Worm (Caenorhabditis elegans): Measurements from ENCODE around the gene C50E3.9.

DNA sequence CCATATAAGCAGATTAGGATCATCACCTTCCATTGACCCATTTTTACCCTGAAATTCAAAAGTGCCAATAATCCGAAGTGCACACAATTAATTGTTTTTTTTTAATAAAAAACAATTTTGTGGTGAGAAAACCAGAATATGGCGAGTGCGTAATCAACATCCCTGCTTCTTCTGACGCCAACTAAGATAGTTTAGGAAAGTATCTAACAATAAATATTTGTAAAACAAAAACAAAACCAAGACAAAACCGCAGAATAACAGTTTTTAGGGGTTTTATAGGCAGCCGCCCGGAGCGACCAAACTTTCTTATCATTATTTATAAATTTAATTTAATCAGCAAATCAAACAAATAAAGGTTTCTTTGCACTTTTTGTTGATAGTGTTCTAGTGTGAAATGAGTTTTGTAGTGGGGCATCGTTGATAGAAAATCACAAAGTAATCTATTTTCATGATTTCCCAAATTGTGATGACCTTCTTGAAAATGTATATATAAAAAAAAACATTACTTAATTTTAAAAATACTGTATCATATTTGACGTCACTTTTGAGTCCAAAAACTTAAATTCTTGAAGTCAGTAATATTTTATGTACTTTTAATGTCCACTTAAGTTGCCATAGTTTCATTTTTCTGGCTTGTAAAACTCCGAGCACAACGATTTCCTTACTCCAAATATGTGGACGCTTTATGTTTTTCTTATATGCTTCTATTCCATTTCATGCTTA is 9.8 kb upstream of the C50E3.9 start, which contains the start of the genes folt-3 and clec-214:
- TF ChIP-seq him-1 (tag; optimal IDR thresholded peaks at IDR 0.05) (no peak), W03F9.2 (tag; optimal IDR thresholded peaks at IDR 0.05) (no peak)

All from whole organism, L4/young adult.